Fruit fly (Drosophila melanogaster) Kc167 (cell line): Measurements from ENCODE around the gene Doa.

Experiments
- Myc ChIP-seq: fragments of >200 bp; optimal IDR thresholded peaks from 2 replicates; lab custom pipeline; 2017; ENCODE audit warnings: missing external identifiers
- Sin3A ChIP-seq: fragments of >200 bp; optimal IDR thresholded peaks from 2 replicates; lab custom pipeline; 2018; ENCODE audit warnings: missing external identifiers
- h ChIP-seq: fragments of >200 bp; optimal IDR thresholded peaks from 3 replicates; lab custom pipeline; 2018; ENCODE audit warnings: missing external identifiers
- insv ChIP-seq: fragments of >200 bp; optimal IDR thresholded peaks from 3 replicates; lab custom pipeline; 2018; ENCODE audit warnings: missing external identifiers
- psq ChIP-seq: fragments of >200 bp; optimal IDR thresholded peaks from 2 replicates; lab custom pipeline; 2017; ENCODE audit warnings: missing external identifiers
- ttk ChIP-seq: sonication (Bioruptor generic); optimal IDR thresholded peaks from 2 replicates; lab custom pipeline; 2017; ENCODE audit warnings: missing external identifiers

Gene Doa

DNA sequence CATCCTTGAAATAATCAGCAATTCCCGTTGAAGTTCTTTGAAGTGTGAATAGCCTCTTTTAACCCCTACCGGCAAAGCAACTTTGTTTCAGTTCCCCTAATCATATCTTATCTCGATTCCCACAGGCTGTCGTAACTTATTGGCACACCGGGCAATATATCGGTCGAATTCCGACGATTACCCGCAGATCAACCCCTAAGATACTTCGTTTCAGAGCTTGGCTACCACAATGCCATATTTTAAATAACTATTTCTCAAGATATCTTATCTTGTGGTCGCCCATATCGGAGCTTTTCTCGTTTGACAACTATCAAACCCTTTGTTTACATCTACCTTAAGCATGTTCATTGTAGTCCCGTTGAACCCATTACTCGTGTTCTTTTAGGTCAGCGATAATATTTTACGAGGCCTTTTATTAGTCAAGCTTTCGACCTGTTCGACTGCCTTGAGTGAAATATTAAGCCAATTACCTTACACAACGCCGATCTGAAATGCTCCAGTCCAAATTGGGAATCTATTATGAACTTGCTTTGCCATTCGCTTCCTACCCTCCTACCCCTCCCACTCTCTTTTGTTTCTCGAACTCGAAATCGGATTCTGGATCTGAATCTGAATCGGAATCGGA is 11.2 kb downstream of the Doa start:
- no peak for TF ChIP-seq Myc
- no peak for TF ChIP-seq Sin3A (lab: Kevin White, UChicago)
- no peak for TF ChIP-seq h (lab: Kevin White, UChicago)
- TF ChIP-seq ttk, result no peak
- TF ChIP-seq psq (lab: Kevin White, UChicago), result no peak
- no peak for TF ChIP-seq insv (lab: Kevin White, UChicago)

DNA sequence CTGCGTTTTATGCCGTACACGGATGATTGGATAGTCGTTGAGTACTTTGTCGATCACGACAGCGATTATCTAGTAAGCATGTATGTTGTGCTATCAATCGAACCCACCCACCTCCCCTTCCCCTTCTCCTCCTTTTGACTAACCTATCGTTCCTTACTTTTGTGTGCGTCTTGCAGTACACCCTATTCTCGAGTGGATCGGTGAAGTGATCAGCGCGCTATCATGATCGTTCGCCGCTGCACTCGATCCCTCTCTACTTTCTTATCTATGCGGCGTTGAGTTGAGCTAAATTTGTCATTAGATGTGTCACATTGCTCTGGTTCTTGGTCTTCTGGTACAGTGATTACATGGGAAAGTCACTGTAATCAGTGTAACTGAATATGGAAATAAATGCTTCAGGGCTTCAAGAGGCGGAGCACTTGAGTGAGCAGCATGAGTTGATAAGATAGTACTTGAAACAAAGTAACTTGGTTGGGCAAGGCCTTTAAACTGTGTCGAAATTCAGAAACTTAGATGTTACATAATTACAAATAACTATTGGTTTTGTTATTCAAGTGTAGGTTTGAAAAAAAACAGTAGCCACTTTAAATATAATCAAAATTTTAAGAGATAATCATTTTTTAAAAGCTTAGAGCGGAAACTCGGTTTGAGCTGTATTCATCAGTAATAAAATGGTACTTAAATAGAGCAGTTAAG is 13.7 kb downstream of the Doa start:
- TF ChIP-seq Sin3A (lab: Kevin White, UChicago) (no peak), psq (lab: Kevin White, UChicago) (no peak), h (lab: Kevin White, UChicago) (no peak), ttk (no peak), insv (lab: Kevin White, UChicago) (no peak), Myc (no peak)

DNA sequence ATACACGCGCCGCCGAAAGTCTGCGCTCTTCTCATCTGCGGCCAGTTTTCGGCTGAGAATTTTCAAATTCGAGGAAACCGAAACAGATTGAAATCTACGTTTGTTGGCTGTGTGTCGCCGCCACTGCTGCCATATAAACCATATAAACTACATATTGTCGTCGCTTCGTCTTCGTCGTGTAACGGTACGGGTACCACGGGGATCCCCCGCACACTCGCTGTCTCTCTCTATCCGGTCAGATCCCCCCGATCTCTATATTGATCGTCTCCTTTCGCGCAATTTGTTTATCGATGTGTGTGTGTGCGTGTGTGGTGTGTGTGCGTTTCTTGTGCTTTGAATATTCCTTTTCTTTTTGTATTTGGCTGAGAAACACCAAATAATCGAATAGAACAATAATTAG is 15.5 kb downstream of the Doa start:
- TF ChIP-seq Myc, result no peak
- TF ChIP-seq Sin3A (lab: Kevin White, UChicago), result no peak
- TF ChIP-seq h (lab: Kevin White, UChicago), result no peak
- TF ChIP-seq insv (lab: Kevin White, UChicago), result no peak
- no peak for TF ChIP-seq psq (lab: Kevin White, UChicago)
- TF ChIP-seq ttk, result no peak

DNA sequence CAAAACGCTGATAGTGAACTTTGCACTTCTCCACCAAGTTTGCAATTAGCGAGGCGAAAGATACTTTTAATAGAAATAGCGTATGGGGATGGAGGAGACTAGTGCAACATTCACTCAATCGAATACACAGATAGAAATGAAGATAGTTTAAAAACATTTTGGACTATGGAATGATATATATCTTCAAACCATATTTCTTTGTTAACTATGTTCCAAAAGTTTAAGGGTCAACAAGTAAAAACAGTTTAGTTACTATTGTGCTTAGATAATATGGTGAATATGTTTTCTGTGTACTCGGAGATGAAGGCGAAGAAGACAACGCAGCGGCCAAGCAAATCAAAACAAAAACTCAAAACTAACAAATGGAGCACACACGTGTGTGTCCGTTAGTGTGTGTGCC is 16.3 kb downstream of the Doa start:
- no peak for TF ChIP-seq ttk
- no peak for TF ChIP-seq insv (lab: Kevin White, UChicago)
- TF ChIP-seq Sin3A (lab: Kevin White, UChicago), result no peak
- TF ChIP-seq h (lab: Kevin White, UChicago), result no peak
- no peak for TF ChIP-seq Myc
- no peak for TF ChIP-seq psq (lab: Kevin White, UChicago)

DNA sequence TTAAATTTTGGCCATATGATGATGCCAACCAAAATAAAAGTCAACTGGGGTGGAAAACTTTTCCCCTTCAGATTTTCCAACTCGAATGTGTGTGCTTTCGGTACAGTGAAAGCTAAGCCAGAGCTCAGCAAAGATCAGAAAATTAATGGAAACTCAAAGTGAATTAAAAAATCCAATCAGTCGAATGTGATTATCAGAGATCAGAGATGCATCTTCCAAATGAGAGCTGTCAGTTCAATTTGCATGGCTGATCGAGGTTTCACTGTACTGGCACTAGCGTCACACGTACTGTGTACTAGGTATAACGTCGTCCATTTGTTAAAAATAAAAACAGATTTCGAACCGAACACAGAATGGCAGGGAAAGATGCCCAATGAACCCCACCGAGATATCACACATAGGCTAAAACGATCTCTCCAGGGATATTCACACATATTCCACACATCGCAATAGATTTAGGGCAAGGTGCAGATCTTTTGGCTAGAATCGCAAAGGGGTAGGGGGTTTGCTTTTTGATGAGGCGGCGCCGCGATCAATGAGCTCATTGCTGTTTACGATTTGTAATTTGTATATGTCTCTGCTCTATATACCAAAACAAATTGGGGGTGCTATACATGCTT is 17.1 kb downstream of the Doa start:
- TF ChIP-seq Myc, result no peak

DNA sequence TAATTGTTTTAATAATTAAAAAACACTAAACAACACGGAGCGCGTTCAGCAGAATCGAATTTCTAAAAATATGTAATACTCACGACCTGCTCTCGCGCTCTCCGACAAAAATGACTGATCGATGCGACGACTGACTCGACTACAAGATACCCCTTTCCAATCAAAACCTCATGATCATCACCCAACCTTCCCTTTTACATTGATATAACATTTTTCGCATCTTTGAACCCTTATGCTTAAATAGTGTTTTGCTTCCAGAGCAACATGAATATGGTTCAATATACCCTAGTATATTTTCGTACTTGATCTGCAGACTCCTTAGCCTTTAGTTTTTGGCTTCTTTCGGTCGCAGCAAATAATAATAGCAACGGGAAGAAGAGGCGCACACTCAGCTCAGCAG is 23.9 kb downstream of the Doa start:
- TF ChIP-seq h (lab: Kevin White, UChicago) (no peak), ttk (no peak), insv (lab: Kevin White, UChicago) (no peak), psq (lab: Kevin White, UChicago) (no peak), Myc (no peak), Sin3A (lab: Kevin White, UChicago) (no peak)

DNA sequence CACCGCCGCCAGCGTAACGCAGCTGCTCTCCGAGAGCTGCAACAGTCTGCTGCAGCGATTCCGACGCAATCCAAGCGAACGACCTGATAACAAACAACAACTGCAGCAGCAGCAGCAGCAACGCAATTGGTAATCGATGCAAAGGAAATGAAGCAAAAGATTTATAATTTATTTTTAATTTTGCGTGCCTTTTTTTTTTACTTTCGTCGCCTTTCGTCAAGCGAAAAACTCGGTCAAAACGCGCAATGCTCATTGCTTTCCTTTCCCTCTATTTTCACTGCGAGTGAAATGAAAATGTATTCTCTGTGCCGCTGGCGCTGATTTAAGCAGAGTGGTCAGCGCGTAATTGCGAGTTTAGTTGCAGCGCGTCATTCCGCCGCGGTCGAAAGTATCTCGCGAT is 25.2 kb downstream of the Doa start:
- TF ChIP-seq psq (lab: Kevin White, UChicago) (no peak), h (lab: Kevin White, UChicago) (no peak), Sin3A (lab: Kevin White, UChicago) (no peak), insv (lab: Kevin White, UChicago) (no peak), ttk (no peak), Myc (no peak)

DNA sequence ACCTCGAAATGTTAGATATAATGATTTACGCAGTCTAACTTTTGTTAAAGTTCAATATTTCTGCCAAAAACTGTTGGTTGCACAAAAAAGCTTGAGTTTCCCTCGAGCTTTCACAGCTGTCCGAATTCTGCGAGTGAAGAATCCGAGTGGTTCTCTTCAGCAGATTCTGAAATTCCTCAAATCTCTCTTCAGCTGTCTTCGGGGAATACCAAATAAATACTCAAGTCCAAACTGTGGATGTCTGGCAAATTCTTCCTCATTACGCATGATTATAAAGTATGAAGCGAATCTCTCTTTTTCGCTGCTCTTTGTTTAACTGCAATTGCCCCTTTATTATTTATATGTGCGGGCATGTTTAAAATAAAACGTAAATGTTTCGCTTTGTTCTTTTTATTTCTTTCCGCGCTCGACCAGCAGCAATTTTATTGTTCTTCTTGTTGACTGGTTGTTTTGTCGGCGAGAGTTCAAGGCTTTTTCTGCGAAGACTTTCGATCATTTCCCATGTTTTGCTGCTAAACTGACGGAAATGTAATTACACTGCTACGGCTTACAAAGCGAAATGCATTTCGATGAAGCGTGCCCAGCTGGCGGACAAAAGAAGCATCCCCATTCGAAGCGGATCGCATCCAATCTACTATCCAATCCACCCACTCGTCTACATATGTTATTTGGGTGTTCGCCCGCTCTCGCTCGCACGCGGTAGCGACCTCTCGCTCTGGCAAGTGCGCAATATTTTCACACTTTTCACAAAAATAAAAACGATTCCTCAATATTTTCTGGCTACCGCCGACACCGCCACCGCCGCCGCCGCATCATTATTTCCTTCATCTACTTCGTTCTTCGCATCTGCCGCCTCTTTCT is 26.2 kb downstream of the Doa start:
- no peak for TF ChIP-seq insv (lab: Kevin White, UChicago)
- no peak for TF ChIP-seq ttk
- TF ChIP-seq psq (lab: Kevin White, UChicago), result no peak
- no peak for TF ChIP-seq Myc
- TF ChIP-seq h (lab: Kevin White, UChicago), result no peak
- no peak for TF ChIP-seq Sin3A (lab: Kevin White, UChicago)

DNA sequence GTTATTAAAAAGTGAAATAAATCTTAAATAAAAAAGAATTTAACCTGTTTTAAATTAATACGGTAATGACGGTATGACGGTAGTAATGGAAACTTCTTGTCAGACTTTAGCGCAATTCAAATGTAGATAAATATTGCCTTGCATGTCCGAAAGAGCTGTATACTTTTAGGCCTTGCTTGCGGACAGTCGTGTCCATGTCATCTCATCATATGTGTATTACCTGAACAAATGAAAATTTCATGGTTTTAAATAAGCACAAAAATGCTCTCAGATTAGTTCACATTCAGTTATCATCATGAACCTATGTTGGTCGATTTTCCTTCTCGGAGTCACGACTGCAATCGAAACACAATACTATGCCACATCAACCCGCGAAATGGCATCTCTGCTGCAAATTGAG is 34.9 kb downstream of the Doa start, which contains the start of gene CG11828:
Gene CG11828 (plus strand): TSS at position 301 of the 400 bp plus-strand sequence.
- TF ChIP-seq Sin3A (lab: Kevin White, UChicago), result no peak
- TF ChIP-seq psq (lab: Kevin White, UChicago), result no peak
- no peak for TF ChIP-seq insv (lab: Kevin White, UChicago)
- no peak for TF ChIP-seq h (lab: Kevin White, UChicago)
- no peak for TF ChIP-seq Myc
- TF ChIP-seq ttk, result no peak

DNA sequence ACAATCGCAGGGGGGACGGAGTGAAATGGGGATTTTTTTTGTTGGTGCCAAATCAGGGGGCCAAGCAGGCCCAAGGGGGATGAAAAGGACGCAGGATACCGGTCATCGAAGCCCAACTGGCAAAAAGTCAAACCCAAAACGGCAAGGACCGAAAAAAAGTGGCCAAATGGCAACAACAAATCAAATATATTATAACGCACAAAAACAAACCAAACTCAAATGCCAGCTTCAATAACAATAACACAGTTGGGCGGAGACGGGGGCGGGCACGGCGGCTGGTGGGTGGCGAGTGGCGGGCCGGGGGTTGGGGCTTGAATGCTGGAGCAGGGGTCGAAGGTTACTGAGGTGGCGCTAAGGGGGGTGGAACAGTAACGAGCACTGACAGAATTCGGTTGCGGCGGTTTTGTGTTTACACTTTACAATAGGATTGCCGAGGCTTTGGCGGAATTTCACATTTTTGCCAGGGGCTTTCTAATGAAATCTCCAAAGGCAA is 63.0 kb downstream of the Doa start:
- TF ChIP-seq Myc, result no peak
- TF ChIP-seq psq (lab: Kevin White, UChicago), result no peak
- TF ChIP-seq insv (lab: Kevin White, UChicago), result no peak
- no peak for TF ChIP-seq h (lab: Kevin White, UChicago)
- no peak for TF ChIP-seq ttk

DNA sequence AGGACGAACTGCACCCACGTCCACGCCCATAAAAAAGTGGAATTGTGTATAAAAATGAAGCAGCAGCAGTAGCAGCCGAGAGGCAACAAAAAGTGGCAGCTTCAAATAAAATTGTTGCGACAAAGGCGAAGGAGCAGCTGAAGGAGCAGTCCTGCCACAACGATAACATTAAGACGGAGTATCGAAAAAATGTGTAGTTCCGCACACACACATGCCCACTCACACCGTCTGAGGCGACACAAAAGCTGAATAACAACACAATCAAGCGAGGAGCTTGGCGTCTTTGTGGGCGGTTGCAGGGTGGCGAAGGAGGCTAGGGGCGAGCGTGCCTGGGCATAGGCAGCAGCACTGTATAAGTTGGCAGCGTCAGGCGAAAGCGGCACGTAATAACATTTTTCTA is 70.8 kb downstream of the Doa start:
- TF ChIP-seq ttk (no peak), insv (lab: Kevin White, UChicago) (no peak)

DNA sequence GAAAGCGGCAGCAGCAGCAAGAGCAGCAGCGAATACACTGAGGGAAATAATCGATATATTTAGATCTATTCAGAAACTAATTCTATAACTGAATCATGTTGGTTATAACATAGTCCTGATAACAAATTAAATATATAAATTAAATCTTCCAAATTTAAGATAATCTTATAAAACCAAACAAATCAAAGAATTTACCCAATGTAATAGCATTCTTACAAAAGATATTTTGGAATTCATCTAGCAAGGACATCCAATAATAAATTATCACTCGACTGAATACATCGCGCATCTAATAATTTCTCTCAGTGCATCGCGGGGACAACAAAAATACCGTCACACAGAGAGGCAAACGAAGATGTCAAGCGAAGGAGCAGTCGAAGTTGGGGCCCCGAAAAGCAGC is 71.2 kb downstream of the Doa start:
- no peak for TF ChIP-seq Sin3A (lab: Kevin White, UChicago)
- TF ChIP-seq psq (lab: Kevin White, UChicago), result no peak
- TF ChIP-seq ttk, result no peak
- TF ChIP-seq Myc, result no peak
